Worm (Caenorhabditis elegans): Measurements from ENCODE around the gene B0250.18.

Gene B0250.18

DNA sequence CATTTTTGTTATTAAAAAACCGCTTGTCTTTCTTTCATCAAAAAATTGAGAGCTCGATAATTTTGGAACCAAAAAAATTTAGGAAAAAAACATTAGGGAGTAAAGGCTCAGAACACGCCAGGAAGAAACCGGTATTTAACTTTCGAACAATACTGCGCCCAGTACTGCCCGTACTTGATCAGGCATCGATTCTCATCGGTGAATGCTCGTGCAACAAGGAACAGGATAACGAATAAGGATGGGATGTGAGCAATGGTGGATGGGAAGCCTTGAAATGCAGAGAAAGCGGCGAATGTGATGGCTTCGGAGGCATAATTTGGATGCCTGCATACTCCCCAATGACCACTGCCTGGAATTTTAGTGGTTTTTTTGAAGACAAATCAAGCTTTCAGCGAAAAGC lies 20.1 kb upstream of the B0250.18 start (continued):
- no peak for TF ChIP-seq lsy-27 (tag; optimal IDR thresholded peaks at IDR 0.05; ENCODE audit: borderline replicate concordance, insufficient read depth)
- TF ChIP-seq gei-17 (GFP tag; optimal IDR thresholded peaks at IDR 0.05) = no peak
- TF ChIP-seq snpc-1.3 (tag; optimal IDR thresholded peaks at IDR 0.05; ENCODE audit: insufficient read depth) = no peak
- TF ChIP-seq rec-8 (tag; optimal IDR thresholded peaks at IDR 0.05) = no peak
- TF ChIP-seq nhr-80 (tag; optimal IDR thresholded peaks at IDR 0.05) = no peak
- no peak for TF ChIP-seq atf-7 (tag; optimal IDR thresholded peaks at IDR 0.05)
- no peak for TF ChIP-seq egrh-3 (GFP tag; IDR thresholded peaks at IDR 0.05)
- TF ChIP-seq sptf-2 (GFP tag; optimal IDR thresholded peaks at IDR 0.05) = no peak
- TF ChIP-seq hsf-1 (GFP tag; IDR thresholded peaks at IDR 0.05) = 0 out of 2 replicates have a peak, but pooled peaks have one; percentile 41
- no peak for TF ChIP-seq chd-7 (tag; optimal IDR thresholded peaks at IDR 0.05)
- TF ChIP-seq ceh-40 (GFP tag; IDR thresholded peaks at IDR 0.05) = peak; percentile 52; the same call in 1 of the 2 replicates
- TF ChIP-seq cebp-2 (GFP tag; IDR thresholded peaks at IDR 0.05) = no peak
- peak; percentile 59; the same call in 1 of the 2 replicates for TF ChIP-seq pbrm-1 (GFP tag; IDR thresholded peaks at IDR 0.05)
- no peak for TF ChIP-seq hlh-12 (tag; optimal IDR thresholded peaks at IDR 0.05)
- TF ChIP-seq Y79H2A.3 (GFP tag; conservative IDR thresholded peaks at IDR 0.05) = no peak
- TF ChIP-seq hlh-26 (GFP tag; conservative IDR thresholded peaks at IDR 0.05) = no peak
- TF ChIP-seq nhr-27 (tag; optimal IDR thresholded peaks at IDR 0.05) = no peak
- no peak for TF ChIP-seq Y95B8A.8 (GFP tag; IDR thresholded peaks at IDR 0.05)
- no peak for TF ChIP-seq ZK185.1 (tag; optimal IDR thresholded peaks at IDR 0.05; ENCODE audit: poor library complexity, severe bottlenecking)
- no peak for TF ChIP-seq Y56A3A.18 (GFP tag; IDR thresholded peaks at IDR 0.05)
- TF ChIP-seq B0019.2 (GFP tag; conservative IDR thresholded peaks at IDR 0.05) = 0 out of 2 replicates have a peak, but pooled peaks have one; percentile 11
- no peak for TF ChIP-seq lag-1 (GFP tag; IDR thresholded peaks at IDR 0.05)
- TF ChIP-seq aptf-2 (GFP tag; conservative IDR thresholded peaks at IDR 0.05) = no peak
- no peak for TF ChIP-seq nhr-179 (tag; optimal IDR thresholded peaks at IDR 0.05)
- 0 out of 2 replicates have a peak, but pooled peaks have one; percentile 7 for TF ChIP-seq dox-1 (GFP tag; IDR thresholded peaks at IDR 0.05)
- peak; percentile 33; the same call in 1 of the 2 replicates for TF ChIP-seq hmg-1.2 (GFP tag; IDR thresholded peaks at IDR 0.05)
- TF ChIP-seq ceh-58 (GFP tag; IDR thresholded peaks at IDR 0.05) = no peak
- TF ChIP-seq lin-26 (GFP tag; IDR thresholded peaks at IDR 0.05) = peak; percentile 51
- no peak for TF ChIP-seq nfyb-1 (GFP tag; IDR thresholded peaks at IDR 0.05)
- TF ChIP-seq mes-4 (tag; optimal IDR thresholded peaks at IDR 0.05) = no peak
- TF ChIP-seq ccch-3 (GFP tag; optimal IDR thresholded peaks at IDR 0.05) = no peak
- peak; percentile 30; the same call in 1 of the 2 replicates for TF ChIP-seq D2030.7 (GFP tag; IDR thresholded peaks at IDR 0.05)
- no peak for TF ChIP-seq B0261.1 (tag; optimal IDR thresholded peaks at IDR 0.05)
- TF ChIP-seq K11D2.4 (GFP tag; IDR thresholded peaks at IDR 0.05) = no peak
- no peak for TF ChIP-seq dpff-1 (tag; optimal IDR thresholded peaks at IDR 0.05)
- TF ChIP-seq efl-1 (GFP tag; optimal IDR thresholded peaks at IDR 0.05) = no peak
- TF ChIP-seq zfh-2 (GFP tag; conservative IDR thresholded peaks at IDR 0.05) = no peak
- no peak for TF ChIP-seq die-1 (tag; optimal IDR thresholded peaks at IDR 0.05)
- TF ChIP-seq Y53G8AR.9 (GFP tag; conservative IDR thresholded peaks at IDR 0.05) = peak; percentile 84
- no peak for TF ChIP-seq mxl-1 (tag; optimal IDR thresholded peaks at IDR 0.05)
- no peak for TF ChIP-seq nhr-120 (GFP tag; IDR thresholded peaks at IDR 0.05)
- TF ChIP-seq ztf-18 (tag; optimal IDR thresholded peaks at IDR 0.05) = no peak
- TF ChIP-seq madf-6 (GFP tag; IDR thresholded peaks at IDR 0.05) = peak; percentile 74
- no peak for TF ChIP-seq ztf-6 (GFP tag; IDR thresholded peaks at IDR 0.05)
- TF ChIP-seq hmg-20 (GFP tag; IDR thresholded peaks at IDR 0.05) = no peak
- no peak for TF ChIP-seq Y67H2A.10 (GFP tag; conservative IDR thresholded peaks at IDR 0.05)
- TF ChIP-seq zim-3 (tag; optimal IDR thresholded peaks at IDR 0.05) = no peak
- no peak for TF ChIP-seq ceh-91 (GFP tag; IDR thresholded peaks at IDR 0.05)
- TF ChIP-seq dpl-1 (GFP tag; optimal IDR thresholded peaks at IDR 0.05) = no peak

Measured in whole organism, young adult.